Worm (Caenorhabditis elegans) whole organism, late embryonic: ENCODE data around the gene B0336.13.

Source experiments
- dmd-4 ChIP-seq: sonication (generic microtip); optimal IDR thresholded peaks from 2 replicates; lab custom pipeline; 2016; ENCODE audit warnings: borderline replicate concordance, missing genetic modification characterization, missing compliant biosample characterization
- dve-1 ChIP-seq: sonication (generic microtip); optimal IDR thresholded peaks from 2 replicates; lab custom pipeline; 2017; ENCODE audit warnings: antibody characterized with exemption, mild to moderate bottlenecking, missing genetic modification characterization, missing compliant biosample characterization
- mec-3 ChIP-seq: sonication (generic microtip); optimal IDR thresholded peaks from 2 replicates; lab custom pipeline; 2016; ENCODE audit warnings: borderline replicate concordance, missing genetic modification characterization, missing compliant biosample characterization
- npax-4 ChIP-seq: sonication (generic microtip); optimal IDR thresholded peaks from 2 replicates; lab custom pipeline; 2016; ENCODE audit warnings: missing genetic modification characterization, missing compliant biosample characterization
- pat-9 ChIP-seq: fragments of 200-800 bp; sonication (Bioruptor generic); optimal IDR thresholded peaks from 2 replicates; lab custom pipeline; 2018; ENCODE audit warnings: mild to moderate bottlenecking, missing genetic modification characterization, moderate library complexity, missing compliant biosample characterization
- pros-1 ChIP-seq: fragments of 150-350 bp; optimal IDR thresholded peaks from 2 replicates; lab custom pipeline; 2014; ENCODE audit warnings: missing biosample characterization, missing genetic modification reagents, missing genetic modification characterization

ce11 chrIII:5708024-5708423, 14.2 kb downstream of the B0336.13 start:
- TF ChIP-seq pros-1 (tag; lab: Kevin White, UChicago) = no peak
- TF ChIP-seq dve-1 (tag; lab: Kevin White, UChicago) = no peak
- no peak for TF ChIP-seq pat-9 (tag; lab: Kevin White, UChicago)
- TF ChIP-seq npax-4 = no peak
- TF ChIP-seq dmd-4 = no peak
- TF ChIP-seq mec-3 (tag; lab: Kevin White, UChicago) = no peak
